Fruit fly (Drosophila melanogaster): Measurements from ENCODE around the gene nSMase.

nSMase gene

DNA sequence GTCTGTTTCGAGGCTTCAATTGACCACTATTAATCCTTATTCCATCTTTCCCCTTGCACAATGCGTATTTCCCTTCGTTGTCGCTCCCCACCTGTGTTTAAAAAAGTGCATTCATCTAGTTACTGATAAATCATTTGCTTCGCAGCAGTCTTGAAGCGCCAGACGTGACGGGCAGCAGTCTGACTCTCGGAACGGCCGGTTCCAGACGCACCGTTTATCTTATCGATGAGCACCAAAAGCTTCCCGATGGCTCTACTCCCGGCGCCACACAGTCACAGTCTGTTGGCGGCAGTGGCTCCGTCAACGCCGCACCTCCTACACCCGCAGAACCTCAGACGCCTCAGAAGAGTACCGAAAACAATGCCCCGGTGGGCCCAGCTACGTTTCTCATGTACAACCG, 34.9 kb upstream of the nSMase start, which contains the start of gene CG42494:
TSS of gene CG42494 (plus strand) at position 301 of the 400 bp plus-strand sequence.
- TF ChIP-seq Crg-1 (GFP tag; optimal IDR thresholded peaks at IDR 0.05) (no peak), CG14711 (tag; optimal IDR thresholded peaks at IDR 0.05) (no peak), ovo (GFP tag; optimal IDR thresholded peaks at IDR 0.05) (no peak), Mnt (GFP tag; optimal IDR thresholded peaks at IDR 0.05) (no peak), CG1620 (GFP tag; optimal IDR thresholded peaks at IDR 0.05) (no peak), cic (GFP tag; optimal IDR thresholded peaks at IDR 0.05) (no peak), bab1 (GFP tag; optimal IDR thresholded peaks at IDR 0.05) (no peak), CG12768 (GFP tag; optimal IDR thresholded peaks at IDR 0.05) (no peak), CG7045 (GFP tag; optimal IDR thresholded peaks at IDR 0.05) (no peak), CG11617 (GFP tag; optimal IDR thresholded peaks at IDR 0.05) (no peak), pad (GFP tag; optimal IDR thresholded peaks at IDR 0.05) (no peak), CG7101 (tag; optimal IDR thresholded peaks at IDR 0.05) (no peak), CG33017 (tag; optimal IDR thresholded peaks at IDR 0.05) (no peak)

DNA sequence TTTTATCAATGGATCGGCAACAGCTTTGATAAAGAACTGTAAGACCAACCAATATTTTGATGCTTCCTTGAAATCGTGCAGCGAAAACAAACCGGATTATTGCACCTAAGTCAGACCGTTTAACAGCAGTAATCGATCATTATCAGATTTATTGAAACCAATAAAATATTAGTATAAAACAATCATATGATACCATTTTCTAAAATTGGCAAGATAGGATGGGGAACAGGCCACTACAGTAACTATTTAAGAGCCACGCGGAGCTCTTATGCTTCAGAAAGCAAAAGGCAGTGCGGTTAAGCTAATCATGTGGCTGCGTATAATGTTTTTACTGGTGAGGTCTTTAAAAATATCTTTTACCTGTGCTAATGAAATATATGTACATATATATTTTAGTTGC, 32.6 kb upstream of the nSMase start, which contains the start of gene CG32284:
TSS of gene CG32284 (plus strand) at position 301 of the 400 bp plus-strand sequence.
- TF ChIP-seq kay (GFP tag; ENCODE audit: borderline replicate concordance) = no peak
- no peak for TF ChIP-seq pad (GFP tag; optimal IDR thresholded peaks at IDR 0.05)
- no peak for TF ChIP-seq CG14711 (tag; optimal IDR thresholded peaks at IDR 0.05)
- no peak for TF ChIP-seq Crg-1 (GFP tag; optimal IDR thresholded peaks at IDR 0.05)
- no peak for TF ChIP-seq Clk (GFP tag; optimal IDR thresholded peaks at IDR 0.05)
- no peak for TF ChIP-seq CG5204 (GFP tag; optimal IDR thresholded peaks at IDR 0.05)
- TF ChIP-seq cic (GFP tag; optimal IDR thresholded peaks at IDR 0.05) = no peak
- TF ChIP-seq tj (GFP tag; optimal IDR thresholded peaks at IDR 0.05) = no peak
- TF ChIP-seq ovo (GFP tag; optimal IDR thresholded peaks at IDR 0.05) = no peak
- no peak for TF ChIP-seq cnc (optimal IDR thresholded peaks at IDR 0.05)
- no peak for TF ChIP-seq bab1 (GFP tag; optimal IDR thresholded peaks at IDR 0.05)
- TF ChIP-seq Mnt (GFP tag; optimal IDR thresholded peaks at IDR 0.05) = no peak
- no peak for TF ChIP-seq CG33017 (tag; optimal IDR thresholded peaks at IDR 0.05)
- TF ChIP-seq CG7101 (tag; optimal IDR thresholded peaks at IDR 0.05) = no peak
- no peak for TF ChIP-seq toe (GFP tag; optimal IDR thresholded peaks at IDR 0.05)
- TF ChIP-seq CG1620 (GFP tag; optimal IDR thresholded peaks at IDR 0.05) = no peak
- no peak for TF ChIP-seq Hr96 (GFP tag; optimal IDR thresholded peaks at IDR 0.05)
- no peak for TF ChIP-seq CG7045 (GFP tag; optimal IDR thresholded peaks at IDR 0.05)
- TF ChIP-seq CG12768 (GFP tag; optimal IDR thresholded peaks at IDR 0.05) = no peak
- no peak for TF ChIP-seq CG11617 (GFP tag; optimal IDR thresholded peaks at IDR 0.05)

DNA sequence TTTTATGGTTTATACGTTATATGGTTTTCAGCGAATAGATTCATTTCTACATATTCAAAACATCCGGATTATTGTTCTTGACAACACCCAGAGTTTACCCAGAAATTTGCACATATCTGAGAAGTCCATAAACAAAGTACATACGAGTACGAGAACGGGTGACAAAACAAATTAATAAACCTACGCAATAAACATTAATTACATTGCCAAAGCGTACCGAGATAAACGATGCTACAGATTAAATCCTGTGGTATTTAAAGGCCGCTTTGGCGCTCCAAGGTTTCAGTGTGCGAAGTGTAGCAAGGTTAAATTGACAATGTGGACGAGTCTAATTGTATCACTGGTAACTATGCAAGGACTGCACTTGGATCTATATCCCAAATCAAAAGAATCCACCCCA, 31.7 kb upstream of the nSMase start, which contains the start of gene CG14957:
TSS of gene CG14957 (plus strand) at position 301 of the 400 bp plus-strand sequence.
- peak; percentile 11 for TF ChIP-seq CG12768 (GFP tag; optimal IDR thresholded peaks at IDR 0.05)
- peak; percentile 55 for TF ChIP-seq CG7045 (GFP tag; optimal IDR thresholded peaks at IDR 0.05)
- no peak for TF ChIP-seq cic (GFP tag; optimal IDR thresholded peaks at IDR 0.05)

DNA sequence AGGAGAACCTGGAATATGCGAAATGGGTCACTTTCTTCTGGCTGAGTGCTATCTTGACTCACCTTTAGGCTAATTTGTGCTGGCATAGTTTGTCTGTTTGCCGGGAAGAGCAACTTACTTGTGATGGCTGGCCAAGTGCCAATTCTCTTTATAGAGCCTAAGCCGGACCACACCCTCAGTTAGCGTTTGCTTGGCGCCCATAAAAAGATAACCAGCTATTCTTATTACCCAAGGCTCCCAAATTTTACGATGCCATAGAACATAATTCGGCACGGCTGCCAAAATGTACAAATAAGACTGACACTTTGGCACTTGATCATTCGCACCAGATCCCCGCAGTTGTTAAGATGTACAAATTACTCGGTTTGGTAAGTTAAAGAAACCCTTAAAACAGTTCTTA, 29.3 kb upstream of the nSMase start, which contains the start of the genes CG42525 and CG14958:
TSS of gene CG42525 (minus strand) at position 101 of the 400 bp plus-strand sequence.
TSS of gene CG14958 (plus strand) at position 332 of the 400 bp plus-strand sequence.
- TF ChIP-seq pad (GFP tag; optimal IDR thresholded peaks at IDR 0.05) (no peak), CG7045 (GFP tag; optimal IDR thresholded peaks at IDR 0.05) (no peak)

DNA sequence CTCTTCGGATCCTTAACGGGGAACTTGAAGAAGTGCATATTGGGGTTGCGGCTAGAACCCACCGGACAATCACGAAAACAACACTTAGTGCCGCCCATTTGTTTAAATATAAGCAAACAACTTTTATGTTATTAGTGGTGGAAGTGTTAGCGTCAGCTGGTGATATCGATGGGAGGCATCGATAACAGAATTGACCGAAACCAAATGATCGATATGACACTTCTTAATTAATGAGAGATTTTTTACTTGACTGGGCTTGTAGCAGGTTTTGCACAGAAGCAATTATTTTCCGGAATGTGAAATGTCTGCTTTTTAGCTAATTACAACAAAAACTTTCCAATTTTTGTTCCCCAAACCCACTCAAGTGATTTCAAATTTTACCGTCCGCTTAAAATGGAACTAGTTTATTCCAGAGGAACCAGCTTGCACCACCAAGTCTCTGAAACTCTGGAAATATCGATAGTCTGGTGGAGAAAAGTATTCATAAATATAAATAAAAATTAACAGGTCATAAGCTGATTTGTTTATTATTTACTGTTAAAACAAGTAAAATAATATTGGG, 26.5 kb upstream of the nSMase start, which contains the start of gene CG14965:
TSS of gene CG14965 (minus strand) at position 159 of the 562 bp plus-strand sequence.
- TF ChIP-seq CG11617 (GFP tag; optimal IDR thresholded peaks at IDR 0.05) = no peak
- no peak for TF ChIP-seq Mnt (GFP tag; optimal IDR thresholded peaks at IDR 0.05)
- no peak for TF ChIP-seq cic (GFP tag; optimal IDR thresholded peaks at IDR 0.05)
- no peak for TF ChIP-seq Crg-1 (GFP tag; optimal IDR thresholded peaks at IDR 0.05)
- no peak for TF ChIP-seq cnc (optimal IDR thresholded peaks at IDR 0.05)
- TF ChIP-seq Hr96 (GFP tag; optimal IDR thresholded peaks at IDR 0.05) = no peak
- TF ChIP-seq pad (GFP tag; optimal IDR thresholded peaks at IDR 0.05) = no peak
- no peak for TF ChIP-seq CG7045 (GFP tag; optimal IDR thresholded peaks at IDR 0.05)
- TF ChIP-seq CG1620 (GFP tag; optimal IDR thresholded peaks at IDR 0.05) = no peak
- TF ChIP-seq CG12768 (GFP tag; optimal IDR thresholded peaks at IDR 0.05) = no peak
- TF ChIP-seq CG5204 (GFP tag; optimal IDR thresholded peaks at IDR 0.05) = no peak
- TF ChIP-seq ovo (GFP tag; optimal IDR thresholded peaks at IDR 0.05) = no peak
- TF ChIP-seq CG7101 (tag; optimal IDR thresholded peaks at IDR 0.05) = no peak
- TF ChIP-seq Clk (GFP tag; optimal IDR thresholded peaks at IDR 0.05) = no peak
- TF ChIP-seq CG33017 (tag; optimal IDR thresholded peaks at IDR 0.05) = no peak
- no peak for TF ChIP-seq bab1 (GFP tag; optimal IDR thresholded peaks at IDR 0.05)
- no peak for TF ChIP-seq CG14711 (tag; optimal IDR thresholded peaks at IDR 0.05)

DNA sequence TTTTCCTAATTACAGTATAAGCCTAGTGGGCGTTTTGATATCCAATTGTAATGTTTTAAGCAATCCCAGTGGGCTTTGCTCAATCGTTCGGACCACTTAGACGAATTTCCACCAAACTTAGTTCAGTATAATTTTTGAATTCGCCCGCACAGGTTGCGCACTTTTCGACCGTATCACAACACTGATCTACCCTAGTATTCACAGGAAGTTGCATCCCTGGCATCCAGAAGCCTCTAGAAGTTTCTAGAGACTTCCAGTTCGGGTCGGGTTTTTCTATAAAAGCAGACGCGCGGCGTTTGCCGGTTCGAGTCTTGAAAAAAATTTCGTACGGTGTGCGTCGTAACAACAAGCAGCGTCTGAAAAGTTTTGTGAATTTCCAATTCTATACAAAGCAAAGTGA, 26.0 kb upstream of the nSMase start, which contains the start of gene Hsp83:
TSS of gene Hsp83 (plus strand) at position 58 of the 400 bp plus-strand sequence.
- TF ChIP-seq cic (GFP tag; optimal IDR thresholded peaks at IDR 0.05) = peak; percentile 99
- TF ChIP-seq Clk (GFP tag; optimal IDR thresholded peaks at IDR 0.05) = peak; percentile 92
- peak; percentile 99 for TF ChIP-seq CG7101 (tag; optimal IDR thresholded peaks at IDR 0.05)
- TF ChIP-seq CG1620 (GFP tag; optimal IDR thresholded peaks at IDR 0.05) = peak; percentile 91
- TF ChIP-seq pad (GFP tag; optimal IDR thresholded peaks at IDR 0.05) = peak; percentile 91
- peak; percentile 87 for TF ChIP-seq tj (GFP tag; optimal IDR thresholded peaks at IDR 0.05)
- TF ChIP-seq CG12768 (GFP tag; optimal IDR thresholded peaks at IDR 0.05) = peak; percentile 99
- peak; percentile 98 for TF ChIP-seq bab1 (GFP tag; optimal IDR thresholded peaks at IDR 0.05)
- TF ChIP-seq Crg-1 (GFP tag; optimal IDR thresholded peaks at IDR 0.05) = peak; percentile 99
- TF ChIP-seq toe (GFP tag; optimal IDR thresholded peaks at IDR 0.05) = peak; percentile 86
- no peak for TF ChIP-seq cnc (optimal IDR thresholded peaks at IDR 0.05)
- TF ChIP-seq CG33017 (tag; optimal IDR thresholded peaks at IDR 0.05) = peak; percentile 99
- peak; percentile 98 for TF ChIP-seq kay (GFP tag; ENCODE audit: borderline replicate concordance)
- TF ChIP-seq Hr96 (GFP tag; optimal IDR thresholded peaks at IDR 0.05) = peak; percentile 97
- peak; percentile 96 for TF ChIP-seq CG5204 (GFP tag; optimal IDR thresholded peaks at IDR 0.05)
- TF ChIP-seq CG11617 (GFP tag; optimal IDR thresholded peaks at IDR 0.05) = peak; percentile 99
- TF ChIP-seq ovo (GFP tag; optimal IDR thresholded peaks at IDR 0.05) = peak; percentile 96
- peak; percentile 99 for TF ChIP-seq CG7045 (GFP tag; optimal IDR thresholded peaks at IDR 0.05)
- TF ChIP-seq Mnt (GFP tag; optimal IDR thresholded peaks at IDR 0.05) = peak; percentile 98
- TF ChIP-seq CG14711 (tag; optimal IDR thresholded peaks at IDR 0.05) = peak; percentile 86
